Fruit fly (Drosophila melanogaster) whole organism, wandering third instar larva: ENCODE data around the gene CG5568.

Source experiments
- Myc ChIP-seq: fragments of >200 bp; optimal IDR thresholded peaks from 2 replicates; lab custom pipeline; 2017
- dmrt93B ChIP-seq: fragments of 200-800 bp; sonication (Bioruptor generic); optimal IDR thresholded peaks from 2 replicates; lab custom pipeline; 2018; ENCODE audit warnings: missing biosample characterization, mild to moderate bottlenecking, missing genetic modification characterization
- fru ChIP-seq: fragments of 200-800 bp; sonication (Bioruptor generic); optimal IDR thresholded peaks from 3 replicates; lab custom pipeline; 2016; ENCODE audit warnings: missing biosample characterization, mild to moderate bottlenecking, missing genetic modification characterization
- psq ChIP-seq: fragments of 200-800 bp; sonication (Bioruptor generic); optimal IDR thresholded peaks from 3 replicates; lab custom pipeline; 2017; ENCODE audit warnings: missing biosample characterization, mild to moderate bottlenecking, missing genetic modification characterization, moderate library complexity
- sage ChIP-seq: fragments of 200-800 bp; sonication (Bioruptor generic); optimal IDR thresholded peaks from 2 replicates; lab custom pipeline; 2016; ENCODE audit warnings: missing biosample characterization, mild to moderate bottlenecking, missing genetic modification characterization
- tai ChIP-seq: sonication (Bioruptor generic); optimal IDR thresholded peaks from 2 replicates; lab custom pipeline; 2016; ENCODE audit warnings: missing biosample characterization, missing genetic modification characterization
- usp ChIP-seq: fragments of >200 bp; optimal IDR thresholded peaks from 2 replicates; lab custom pipeline; 2017; ENCODE audit warnings: missing biosample characterization, missing genetic modification characterization

DNA sequence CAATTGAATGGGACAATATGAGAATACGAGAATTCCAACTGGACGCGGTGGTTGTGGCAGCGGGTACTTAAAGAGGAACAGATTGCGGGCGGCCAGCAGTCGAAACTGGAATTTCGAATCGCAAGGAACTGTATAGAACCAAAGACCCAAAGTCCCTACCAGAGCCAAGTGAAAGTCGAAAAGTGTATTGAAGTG lies 10.8 kb downstream of the CG5568 start, which contains the start of gene CG13287:
- no peak for TF ChIP-seq sage (GFP tag; lab: Kevin White, UChicago)
- TF ChIP-seq psq (GFP tag; lab: Kevin White, UChicago) = no peak
- no peak for TF ChIP-seq tai (GFP tag; lab: Kevin White, UChicago)
- no peak for TF ChIP-seq usp
- no peak for TF ChIP-seq fru (GFP tag; lab: Kevin White, UChicago)
- no peak for TF ChIP-seq dmrt93B (GFP tag; lab: Kevin White, UChicago)
- TF ChIP-seq Myc (lab: Kevin White, UChicago) = no peak
